Fruit fly (Drosophila melanogaster) whole organism, embryonic: ENCODE results near the gene CG13928.

ENCODE experiments used
- ATbp ChIP-seq: fragments of 200-800 bp; sonication (Bioruptor generic); optimal IDR thresholded peaks from 2 replicates; lab custom pipeline; 2017; ENCODE audit warnings: missing biosample characterization, mild to moderate bottlenecking, missing genetic modification characterization, missing genetic modification reagents
- BtbVII ChIP-seq: fragments of 200-800 bp; sonication (Bioruptor generic); optimal IDR thresholded peaks from 3 replicates; lab custom pipeline; 2017; ENCODE audit warnings: missing biosample characterization, mild to moderate bottlenecking, missing genetic modification characterization
- CG10147 ChIP-seq: fragments of 200-800 bp; sonication (Bioruptor generic); optimal IDR thresholded peaks from 2 replicates; lab custom pipeline; 2019; ENCODE audit warnings: missing biosample characterization, mild to moderate bottlenecking, missing genetic modification characterization, moderate library complexity
- CG10654 ChIP-seq: fragments of 200-800 bp; sonication (Bioruptor generic); optimal IDR thresholded peaks from 2 replicates; lab custom pipeline; 2016; ENCODE audit warnings: missing biosample characterization, missing genetic modification characterization
- CG12071 ChIP-seq: fragments of 200-800 bp; sonication (Bioruptor generic); optimal IDR thresholded peaks from 3 replicates; lab custom pipeline; 2018; ENCODE audit warnings: missing biosample characterization, mild to moderate bottlenecking, missing genetic modification characterization
- CG12104 ChIP-seq: fragments of 200-800 bp; sonication (Bioruptor generic); optimal IDR thresholded peaks from 3 replicates; lab custom pipeline; 2016; ENCODE audit warnings: missing biosample characterization, missing genetic modification characterization
- CG13296 ChIP-seq: fragments of 200-800 bp; sonication (Bioruptor generic); optimal IDR thresholded peaks from 3 replicates; lab custom pipeline; 2018; ENCODE audit warnings: missing biosample characterization, mild to moderate bottlenecking, missing genetic modification characterization
- CG13775 ChIP-seq: fragments of 200-800 bp; sonication (Bioruptor generic); optimal IDR thresholded peaks from 3 replicates; lab custom pipeline; 2017; ENCODE audit warnings: missing biosample characterization, mild to moderate bottlenecking, missing genetic modification characterization
- CG14014 ChIP-seq: fragments of 200-800 bp; sonication (Bioruptor generic); IDR thresholded peaks from 2 replicates; pipeline ENCODE4 v1.3.6; 2022; ENCODE audit warnings: missing biosample characterization, missing genetic modification characterization
- CG14441 ChIP-seq: fragments of 200-800 bp; sonication (Bioruptor generic); IDR thresholded peaks from 2 replicates; pipeline ENCODE4 v1.3.6; 2022; ENCODE audit warnings: missing biosample characterization, missing genetic modification characterization
- CG14965 ChIP-seq: fragments of 200-800 bp; sonication (Bioruptor generic); optimal IDR thresholded peaks from 2 replicates; lab custom pipeline; 2016; ENCODE audit warnings: missing biosample characterization, missing genetic modification characterization, borderline replicate concordance
- CG17328 ChIP-seq: fragments of 200-800 bp; sonication (Bioruptor generic); IDR thresholded peaks from 2 replicates; pipeline ENCODE4 v1.3.6; 2022; ENCODE audit warnings: missing biosample characterization, missing genetic modification characterization
- CG2120 ChIP-seq: fragments of 200-800 bp; sonication (Bioruptor generic); optimal IDR thresholded peaks from 3 replicates; lab custom pipeline; 2016; ENCODE audit warnings: missing biosample characterization, missing genetic modification characterization
- CG30020 ChIP-seq: fragments of 200-800 bp; optimal IDR thresholded peaks from 2 replicates; lab custom pipeline; 2019; ENCODE audit warnings: missing biosample characterization, mild to moderate bottlenecking, missing genetic modification characterization, moderate library complexity
- CG3065 ChIP-seq: fragments of 200-800 bp; sonication (Bioruptor generic); optimal IDR thresholded peaks from 2 replicates; lab custom pipeline; 2016; ENCODE audit warnings: missing biosample characterization, missing genetic modification characterization
- CG31224 ChIP-seq: fragments of 200-800 bp; sonication (Bioruptor generic); IDR thresholded peaks from 2 replicates; pipeline ENCODE4 v1.3.6; 2022; ENCODE audit warnings: missing biosample characterization, missing genetic modification characterization
- CG4328 ChIP-seq: fragments of 200-800 bp; sonication (Bioruptor generic); optimal IDR thresholded peaks from 3 replicates; lab custom pipeline; 2017; ENCODE audit warnings: missing biosample characterization, missing genetic modification reagents, missing genetic modification characterization
- CG4820 ChIP-seq: fragments of 200-800 bp; sonication (Bioruptor generic); optimal IDR thresholded peaks from 3 replicates; lab custom pipeline; 2016; ENCODE audit warnings: missing biosample characterization, missing genetic modification characterization
- CG5180 ChIP-seq: fragments of 200-800 bp; sonication (Bioruptor generic); optimal IDR thresholded peaks from 3 replicates; lab custom pipeline; 2017; ENCODE audit warnings: missing biosample characterization, missing genetic modification characterization, mild to moderate bottlenecking, moderate library complexity, missing genetic modification reagents
- CG6813 ChIP-seq: fragments of 200-800 bp; sonication (Bioruptor generic); optimal IDR thresholded peaks from 2 replicates; lab custom pipeline; 2017; ENCODE audit warnings: missing biosample characterization, missing genetic modification characterization, mild to moderate bottlenecking, moderate library complexity, missing genetic modification reagents
- CG8924 ChIP-seq: fragments of 200-800 bp; optimal IDR thresholded peaks from 3 replicates; lab custom pipeline; 2019; ENCODE audit warnings: missing biosample characterization, mild to moderate bottlenecking, missing genetic modification characterization, moderate library complexity
- Dfd ChIP-seq, 2 experiments: fragments of >200 bp; optimal IDR thresholded peaks; 2 replicates each; lab custom pipeline; 2017; ENCODE audit warnings: missing biosample characterization in 2 of 2, missing genetic modification characterization in 2 of 2
- Dp ChIP-seq: fragments of 200-800 bp; sonication (Bioruptor generic); optimal IDR thresholded peaks from 2 replicates; lab custom pipeline; 2018; ENCODE audit warnings: missing biosample characterization, mild to moderate bottlenecking, missing genetic modification characterization, moderate library complexity
- H15 ChIP-seq: fragments of 200-800 bp; sonication (Bioruptor generic); IDR thresholded peaks from 3 replicates; pipeline ENCODE4 v1.3.6; 2022; ENCODE audit warnings: missing biosample characterization, missing genetic modification characterization
- Hmr ChIP-seq: fragments of 200-800 bp; sonication (Bioruptor generic); optimal IDR thresholded peaks from 3 replicates; lab custom pipeline; 2017; ENCODE audit warnings: mild to moderate bottlenecking, missing biosample characterization, missing genetic modification reagents, missing genetic modification characterization
- Jarid2 ChIP-seq: fragments of 200-800 bp; sonication (Bioruptor generic); optimal IDR thresholded peaks from 3 replicates; lab custom pipeline; 2017; ENCODE audit warnings: mild to moderate bottlenecking, missing biosample characterization, missing genetic modification reagents, missing genetic modification characterization
- Kr ChIP-seq: fragments of 200-800 bp; sonication (Bioruptor generic); optimal IDR thresholded peaks from 2 replicates; lab custom pipeline; 2017; ENCODE audit warnings: missing biosample characterization, mild to moderate bottlenecking, missing genetic modification characterization
- Ptx1 ChIP-seq: fragments of 200-800 bp; sonication (Bioruptor generic); IDR thresholded peaks from 2 replicates; pipeline ENCODE4 v1.3.6; 2022; ENCODE audit warnings: missing biosample characterization, missing genetic modification characterization
- Sox100B ChIP-seq: fragments of 200-800 bp; sonication (Bioruptor generic); optimal IDR thresholded peaks from 3 replicates; lab custom pipeline; 2018; ENCODE audit warnings: missing biosample characterization, mild to moderate bottlenecking, missing genetic modification characterization
- Sox102F ChIP-seq: fragments of 200-800 bp; sonication (Bioruptor generic); optimal IDR thresholded peaks from 2 replicates; lab custom pipeline; 2018; ENCODE audit warnings: missing biosample characterization, mild to moderate bottlenecking, missing genetic modification characterization, moderate library complexity
- ac ChIP-seq: fragments of 200-800 bp; sonication (Bioruptor generic); optimal IDR thresholded peaks from 3 replicates; lab custom pipeline; 2017; ENCODE audit warnings: missing biosample characterization, mild to moderate bottlenecking, missing genetic modification characterization
- al ChIP-seq: fragments of 200-800 bp; sonication (Bioruptor generic); IDR thresholded peaks from 2 replicates; pipeline ENCODE4 v1.3.6; 2022; ENCODE audit warnings: missing biosample characterization, missing genetic modification characterization
- eyg ChIP-seq: fragments of 200-800 bp; sonication (Bioruptor generic); optimal IDR thresholded peaks from 3 replicates; lab custom pipeline; 2016; ENCODE audit warnings: missing biosample characterization, missing genetic modification characterization
- ftz-f1 ChIP-seq: fragments of 200-800 bp; sonication (Bioruptor generic); optimal IDR thresholded peaks from 2 replicates; lab custom pipeline; 2016; ENCODE audit warnings: missing biosample characterization, missing genetic modification characterization
- gcm ChIP-seq: fragments of 200-800 bp; sonication (Bioruptor generic); optimal IDR thresholded peaks from 2 replicates; lab custom pipeline; 2019; ENCODE audit warnings: missing biosample characterization, mild to moderate bottlenecking, missing genetic modification characterization, moderate library complexity
- gem ChIP-seq: fragments of 200-800 bp; sonication (Bioruptor generic); optimal IDR thresholded peaks from 2 replicates; lab custom pipeline; 2019; ENCODE audit warnings: missing biosample characterization, mild to moderate bottlenecking, missing genetic modification characterization, moderate library complexity
- grau ChIP-seq: fragments of 200-800 bp; optimal IDR thresholded peaks from 3 replicates; lab custom pipeline; 2019; ENCODE audit warnings: missing biosample characterization, mild to moderate bottlenecking, missing genetic modification characterization, moderate library complexity
- her ChIP-seq: fragments of 200-800 bp; sonication (Bioruptor generic); optimal IDR thresholded peaks from 2 replicates; lab custom pipeline; 2016; ENCODE audit warnings: missing biosample characterization, missing genetic modification characterization
- hkb ChIP-seq, 2 experiments: fragments of 200-800 bp in 1 of 2; fragments of >200 bp in 1 of 2; sonication (Bioruptor generic) in 1 of 2; IDR thresholded peaks in 1 of 2; optimal IDR thresholded peaks in 1 of 2; 2 replicates each; pipeline versions ENCODE4 v1.3.6 to Lab custom; 2017 to 2022; ENCODE audit warnings: missing biosample characterization in 1 of 2, missing genetic modification characterization in 1 of 2
- jumu ChIP-seq: fragments of 200-800 bp; sonication (Bioruptor generic); optimal IDR thresholded peaks from 3 replicates; lab custom pipeline; 2016; ENCODE audit warnings: missing biosample characterization, missing genetic modification characterization
- maf-S ChIP-seq: fragments of 200-800 bp; sonication (Bioruptor generic); optimal IDR thresholded peaks from 2 replicates; lab custom pipeline; 2016; ENCODE audit warnings: missing biosample characterization, missing genetic modification characterization
- nerfin-2 ChIP-seq: fragments of 200-800 bp; sonication (Bioruptor generic); IDR thresholded peaks from 2 replicates; pipeline ENCODE4 v1.3.6; 2022; ENCODE audit warnings: missing biosample characterization, missing genetic modification characterization; ENCODE audit not compliant: partially characterized antibody
- pum ChIP-seq: fragments of 200-800 bp; sonication (Bioruptor generic); optimal IDR thresholded peaks from 2 replicates; lab custom pipeline; 2016; ENCODE audit warnings: missing biosample characterization, missing genetic modification characterization
- repo ChIP-seq: fragments of 200-800 bp; sonication (Bioruptor generic); optimal IDR thresholded peaks from 2 replicates; lab custom pipeline; 2016; ENCODE audit warnings: missing biosample characterization, missing genetic modification characterization
- row ChIP-seq: fragments of 200-800 bp; sonication (Bioruptor generic); IDR thresholded peaks from 3 replicates; pipeline ENCODE4 v1.3.6; 2022; ENCODE audit warnings: missing biosample characterization, missing genetic modification characterization
- so ChIP-seq: fragments of 200-800 bp; sonication (Bioruptor generic); IDR thresholded peaks from 3 replicates; pipeline ENCODE4 v1.3.6; 2022; ENCODE audit warnings: missing biosample characterization, missing genetic modification characterization
- trh ChIP-seq: fragments of 200-800 bp; sonication (Bioruptor generic); optimal IDR thresholded peaks from 2 replicates; lab custom pipeline; 2016; ENCODE audit warnings: missing biosample characterization, missing genetic modification characterization
- vvl ChIP-seq: fragments of 200-800 bp; sonication (Bioruptor generic); IDR thresholded peaks from 2 replicates; pipeline ENCODE4 v1.3.6; 2022; ENCODE audit warnings: missing biosample characterization, missing genetic modification characterization
- zf30C ChIP-seq: fragments of 200-800 bp; sonication (Bioruptor generic); optimal IDR thresholded peaks from 3 replicates; lab custom pipeline; 2018; ENCODE audit warnings: missing biosample characterization, mild to moderate bottlenecking, missing genetic modification characterization

CG13928 gene

DNA sequence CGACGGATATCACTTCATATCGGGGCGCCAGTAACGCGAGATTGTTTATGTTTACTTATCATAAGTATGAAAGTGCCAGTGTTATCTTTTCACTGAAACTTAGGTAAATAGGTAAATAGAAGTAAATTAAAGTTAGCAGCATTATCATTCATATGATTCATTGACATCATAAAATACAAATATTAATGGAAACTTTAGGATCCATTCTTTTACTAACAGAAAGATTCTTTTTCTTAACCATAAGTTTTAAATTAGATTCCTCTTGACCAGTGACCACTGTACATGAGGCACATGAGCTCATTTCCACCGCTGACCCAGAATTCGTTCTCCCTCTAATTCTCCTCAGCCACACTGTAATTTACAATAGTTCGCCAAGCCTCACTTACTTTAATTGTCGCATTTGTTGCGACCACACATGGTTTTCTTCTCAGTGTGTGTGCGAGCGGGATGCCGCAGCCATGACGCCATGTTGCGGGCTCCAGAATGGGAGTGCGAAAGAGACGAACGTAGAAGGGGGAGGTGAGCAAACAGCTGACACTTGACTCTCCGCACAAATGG lies 49.7 kb downstream of the CG13928 start:
- TF ChIP-seq CG12071: peak; percentile 14
- peak; percentile 45 for TF ChIP-seq repo (GFP tag; lab: Kevin White, UChicago)
- TF ChIP-seq Dp (GFP tag; lab: Kevin White, UChicago): no peak
- TF ChIP-seq vvl (GFP tag; lab: Robert Waterston, UW): peak; percentile 40; the same call in 1 of the 2 replicates
- 0 out of 2 replicates have a peak, but pooled peaks have one; percentile 22 for TF ChIP-seq CG14441 (GFP tag; lab: Robert Waterston, UW)
- no peak for TF ChIP-seq Dfd (GFP tag; optimal IDR thresholded peaks at IDR 0.05; lab: Kevin White, UChicago)
- peak; percentile 46 for TF ChIP-seq Sox102F (GFP tag; lab: Kevin White, UChicago)
- peak; percentile 28 for TF ChIP-seq pum
- no peak for TF ChIP-seq nerfin-2
- TF ChIP-seq CG2120 (GFP tag; lab: Kevin White, UChicago): peak; percentile 53
- TF ChIP-seq Ptx1 (GFP tag; lab: Robert Waterston, UW): peak; percentile 34; the same call in 1 of the 2 replicates
- peak; percentile 48; the same call in 2 of the 3 replicates for TF ChIP-seq H15 (GFP tag; lab: Robert Waterston, UW)
- TF ChIP-seq al (GFP tag; lab: Robert Waterston, UW): peak; percentile 10; the same call in 1 of the 2 replicates
- peak; percentile 54 for TF ChIP-seq CG5180
- TF ChIP-seq CG3065 (GFP tag; lab: Kevin White, UChicago): no peak
- TF ChIP-seq CG31224 (GFP tag; lab: Robert Waterston, UW): 0 out of 2 replicates have a peak, but pooled peaks have one; percentile 7
- TF ChIP-seq CG17328 (GFP tag; lab: Robert Waterston, UW): no peak
- no peak for TF ChIP-seq Hmr
- TF ChIP-seq CG30020 (tag; lab: Kevin White, UChicago): no peak
- peak; percentile 80 for TF ChIP-seq grau
- TF ChIP-seq CG14014: peak; percentile 34; the same call in 1 of the 2 replicates
- peak; percentile 59 for TF ChIP-seq gem (tag; lab: Kevin White, UChicago)
- 0 out of 3 replicates have a peak, but pooled peaks have one; percentile 6 for TF ChIP-seq so (GFP tag; lab: Robert Waterston, UW)
- peak; percentile 2 for TF ChIP-seq CG13296 (GFP tag; lab: Kevin White, UChicago)
- peak; percentile 29 for TF ChIP-seq eyg (GFP tag; lab: Kevin White, UChicago)
- TF ChIP-seq CG6813 (GFP tag; lab: Kevin White, UChicago): peak; percentile 65
- peak; percentile 2 for TF ChIP-seq ftz-f1 (GFP tag; lab: Kevin White, UChicago)
- TF ChIP-seq CG10147: peak; percentile 1
- no peak for TF ChIP-seq CG14965 (GFP tag; lab: Kevin White, UChicago)
- no peak for TF ChIP-seq maf-S (GFP tag; lab: Kevin White, UChicago)
- peak; percentile 8 for TF ChIP-seq CG13775 (GFP tag; lab: Kevin White, UChicago)
- no peak for TF ChIP-seq CG12104 (GFP tag; lab: Kevin White, UChicago)
- no peak for TF ChIP-seq ATbp (GFP tag; lab: Kevin White, UChicago)
- peak; percentile 37 for TF ChIP-seq CG4820 (GFP tag; lab: Kevin White, UChicago)
- TF ChIP-seq Kr (GFP tag; lab: Kevin White, UChicago): no peak
- TF ChIP-seq CG8924 (tag; lab: Kevin White, UChicago): peak; percentile 7
- peak; percentile 71 for TF ChIP-seq zf30C (GFP tag; lab: Kevin White, UChicago)
- TF ChIP-seq Sox100B (GFP tag; lab: Kevin White, UChicago): peak; percentile 52
- peak; percentile 57 for TF ChIP-seq Jarid2 (GFP tag; lab: Kevin White, UChicago)
- peak; percentile 6 for TF ChIP-seq her (GFP tag; lab: Kevin White, UChicago)
- peak; percentile 69 for TF ChIP-seq BtbVII (GFP tag; lab: Kevin White, UChicago)
- TF ChIP-seq row (GFP tag; lab: Robert Waterston, UW): peak; percentile 57; the same call in 2 of the 3 replicates
- TF ChIP-seq ac (GFP tag; lab: Kevin White, UChicago): no peak
- no peak for TF ChIP-seq hkb (optimal IDR thresholded peaks at IDR 0.05; lab: Kevin White, UChicago)
- peak; percentile 33; the same call in 1 of the 2 replicates for TF ChIP-seq hkb (GFP tag; IDR thresholded peaks at IDR 0.05; lab: Robert Waterston, UW)
- TF ChIP-seq gcm (GFP tag; lab: Kevin White, UChicago): no peak
- peak; percentile 2 for TF ChIP-seq CG4328
- no peak for TF ChIP-seq trh
- peak; percentile 23 for TF ChIP-seq jumu (GFP tag; lab: Kevin White, UChicago)
- TF ChIP-seq CG10654 (GFP tag; lab: Kevin White, UChicago): peak; percentile 24
